Worm (Caenorhabditis elegans): ENCODE measurements around the gene B0334.4.

DNA sequence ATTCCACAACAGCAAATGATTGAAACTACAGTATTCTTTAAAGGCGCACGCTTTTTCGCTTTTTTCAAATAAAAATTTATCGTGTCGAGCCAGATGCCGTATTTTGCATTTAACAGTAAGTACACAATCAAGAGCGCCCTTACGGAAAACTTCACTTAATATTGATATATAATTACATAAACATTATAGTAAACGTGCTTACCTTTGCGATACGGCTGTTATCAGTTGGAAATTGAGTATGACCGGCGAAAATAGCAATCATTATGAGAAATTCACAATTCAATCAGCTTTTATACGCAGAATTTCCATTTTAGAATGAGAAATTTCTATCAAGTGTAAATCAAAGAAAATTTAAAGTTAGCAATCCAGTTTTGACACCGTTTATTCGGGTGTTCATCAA lies 4.7 kb downstream of the B0334.4 start, which contains the start of gene B0334.20:
- TF ChIP-seq ztf-29 (GFP tag; IDR thresholded peaks at IDR 0.05) (no peak), med-1 (GFP tag; optimal IDR thresholded peaks at IDR 0.05; ENCODE audit: insufficient read depth) (no peak), T22C8.4 (GFP tag; IDR thresholded peaks at IDR 0.05) (no peak), ztf-23 (GFP tag; IDR thresholded peaks at IDR 0.05) (no peak), flt-1 (GFP tag; IDR thresholded peaks at IDR 0.05) (no peak), klf-2 (GFP tag; conservative IDR thresholded peaks at IDR 0.05) (no peak), cog-1 (tag; optimal IDR thresholded peaks at IDR 0.05) (no peak), tab-1 (GFP tag; IDR thresholded peaks at IDR 0.05) (no peak)

Measured in whole organism, midembryonic.